Fruit fly (Drosophila melanogaster): Measurements from ENCODE around the gene robl37BC.

dm6 chr2L:19058916-19059315 is 48.2 kb downstream of the robl37BC start, which contains the start of gene Phlpp:
- TF ChIP-seq CG2202 (tag; optimal IDR thresholded peaks at IDR 0.05): no peak
- no peak for TF ChIP-seq oc (tag; optimal IDR thresholded peaks at IDR 0.05)
- TF ChIP-seq NfI (GFP tag; optimal IDR thresholded peaks at IDR 0.05): no peak
- peak; percentile 56 for TF ChIP-seq Ssrp (tag; optimal IDR thresholded peaks at IDR 0.05)
- TF ChIP-seq kni (GFP tag; optimal IDR thresholded peaks at IDR 0.05): no peak
- TF ChIP-seq CG18619 (GFP tag; optimal IDR thresholded peaks at IDR 0.05): peak; percentile 13
- no peak for TF ChIP-seq CG1647 (GFP tag; optimal IDR thresholded peaks at IDR 0.05)
- TF ChIP-seq grau (tag; optimal IDR thresholded peaks at IDR 0.05): peak; percentile 80
- 0 out of 2 replicates have a peak, but pooled peaks have one; percentile 51 for TF ChIP-seq Awh (GFP tag; IDR thresholded peaks at IDR 0.05)
- TF ChIP-seq CG2712 (tag; optimal IDR thresholded peaks at IDR 0.05): peak; percentile 84
- peak; percentile 13 for TF ChIP-seq Ets65A (GFP tag)

All from whole organism, embryonic.